Worm (Caenorhabditis elegans) whole organism, midembryonic: Measurements from ENCODE around the gene gtap-2.

Source experiments
- flt-1 ChIP-seq: fragments of 200-800 bp; sonication (Bioruptor generic); IDR thresholded peaks from 2 replicates; pipeline ENCODE4 v1.3.6; 2022; ENCODE audit warnings: missing genetic modification characterization, missing compliant biosample characterization
- med-1 ChIP-seq: sonication (generic microtip); optimal IDR thresholded peaks from 2 replicates; lab custom pipeline; 2017; ENCODE audit warnings: missing genetic modification characterization, mild to moderate bottlenecking, missing compliant biosample characterization, antibody characterized with exemption, missing genetic modification reagents; ENCODE audit not compliant: insufficient read depth

- TF ChIP-seq med-1 = no peak
- TF ChIP-seq flt-1 (GFP tag; lab: Robert Waterston, UW) = no peak
Observed at ce11 chrIII:9807560-9808046, 741 bp upstream of the gtap-2 start.
